Fruit fly (Drosophila melanogaster) whole organism, prepupa: ENCODE results near the gene CG6753.

Source experiments
- CG10631 ChIP-seq: fragments of 200-800 bp; sonication (Bioruptor generic); optimal IDR thresholded peaks from 2 replicates; lab custom pipeline; 2016; ENCODE audit warnings: missing biosample characterization, missing genetic modification characterization
- CG11294 ChIP-seq: fragments of 200-800 bp; sonication (Bioruptor generic); IDR thresholded peaks from 2 replicates; pipeline ENCODE4 v1.3.6; 2022; ENCODE audit warnings: missing biosample characterization, missing genetic modification characterization
- CG15336 ChIP-seq: fragments of 200-800 bp; sonication (Bioruptor generic); IDR thresholded peaks from 2 replicates; pipeline ENCODE4 v1.3.6; 2022; ENCODE audit warnings: missing biosample characterization, missing genetic modification characterization
- CG6163 ChIP-seq: fragments of 200-800 bp; sonication (Bioruptor generic); IDR thresholded peaks from 3 replicates; pipeline ENCODE4 v1.3.6; 2022; ENCODE audit warnings: missing biosample characterization, missing genetic modification characterization
- CG6792 ChIP-seq: fragments of 200-800 bp; sonication (Bioruptor generic); optimal IDR thresholded peaks from 3 replicates; lab custom pipeline; 2016; ENCODE audit warnings: missing biosample characterization, missing genetic modification characterization
- CG6854 ChIP-seq: fragments of 200-800 bp; sonication (Bioruptor generic); optimal IDR thresholded peaks from 2 replicates; lab custom pipeline; 2017; ENCODE audit warnings: missing biosample characterization, mild to moderate bottlenecking, missing genetic modification characterization
- CG7368 ChIP-seq: fragments of 200-800 bp; sonication (Bioruptor generic); optimal IDR thresholded peaks from 3 replicates; lab custom pipeline; 2016; ENCODE audit warnings: missing biosample characterization, missing genetic modification characterization
- Gug ChIP-seq: fragments of 200-800 bp; sonication (Bioruptor generic); IDR thresholded peaks from 2 replicates; pipeline ENCODE4 v1.3.6; 2022; ENCODE audit warnings: missing biosample characterization, missing genetic modification characterization
- Hr39 ChIP-seq: fragments of 200-800 bp; sonication (Bioruptor generic); optimal IDR thresholded peaks from 2 replicates; lab custom pipeline; 2016; ENCODE audit warnings: missing biosample characterization, missing genetic modification characterization
- Smox ChIP-seq: fragments of 200-800 bp; sonication (Bioruptor generic); optimal IDR thresholded peaks from 3 replicates; lab custom pipeline; 2016; ENCODE audit warnings: missing biosample characterization, missing genetic modification characterization
- dac ChIP-seq: fragments of 200-800 bp; sonication (Bioruptor generic); optimal IDR thresholded peaks from 2 replicates; lab custom pipeline; 2017; ENCODE audit warnings: missing biosample characterization, mild to moderate bottlenecking, missing genetic modification characterization
- dsx ChIP-seq: fragments of 200-800 bp; optimal IDR thresholded peaks from 3 replicates; lab custom pipeline; 2019; ENCODE audit warnings: missing biosample characterization, mild to moderate bottlenecking, missing genetic modification characterization, moderate library complexity; ENCODE audit not compliant: poor library complexity, severe bottlenecking
- spab ChIP-seq: fragments of 200-800 bp; sonication (Bioruptor generic); optimal IDR thresholded peaks from 2 replicates; lab custom pipeline; 2017; ENCODE audit warnings: missing biosample characterization, mild to moderate bottlenecking, missing genetic modification characterization, missing genetic modification reagents

DNA sequence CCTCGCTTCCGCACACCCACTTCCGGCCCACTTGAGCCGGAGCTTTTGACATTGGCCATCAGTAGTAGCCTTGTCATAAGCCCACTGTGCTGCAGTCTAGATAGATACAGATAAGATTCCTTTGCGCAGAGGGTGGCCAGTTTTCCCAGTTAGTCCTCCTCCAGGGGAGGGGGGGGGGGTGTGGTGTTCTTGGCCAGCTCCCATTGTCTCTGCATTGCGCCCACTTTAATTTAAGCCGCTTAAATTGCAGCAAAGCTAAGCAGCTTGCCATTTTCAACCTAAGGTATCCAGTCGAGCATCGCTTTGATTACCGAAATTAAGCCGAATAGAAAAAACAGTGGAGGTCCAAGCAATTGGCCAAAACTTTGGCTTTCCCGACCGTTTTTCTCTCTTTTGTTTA, 19.5 kb downstream of the CG6753 start:
- TF ChIP-seq dac (no peak), CG7368 (GFP tag; lab: Kevin White, UChicago) (no peak), dsx (GFP tag; lab: Kevin White, UChicago) (no peak), CG6792 (GFP tag; lab: Kevin White, UChicago) (no peak), CG10631 (GFP tag; lab: Kevin White, UChicago) (no peak), CG6163 (GFP tag; lab: Robert Waterston, UW) (no peak), CG6854 (GFP tag; lab: Kevin White, UChicago) (no peak), CG11294 (GFP tag; lab: Robert Waterston, UW) (no peak), Hr39 (GFP tag; lab: Kevin White, UChicago) (no peak), Gug (no peak), spab (GFP tag; lab: Kevin White, UChicago) (no peak), CG15336 (GFP tag; lab: Robert Waterston, UW) (no peak), Smox (GFP tag; lab: Kevin White, UChicago) (no peak)
